Fruit fly (Drosophila melanogaster) whole organism, larva: Measurements from ENCODE around the gene CG32095.

Experiments used
- noc ChIP-seq: fragments of 200-800 bp; sonication (Bioruptor generic); optimal IDR thresholded peaks from 3 replicates; lab custom pipeline; 2019; ENCODE audit warnings: missing biosample characterization, mild to moderate bottlenecking, missing genetic modification characterization, moderate library complexity

The CG32095 gene

dm6 chr3L:11825560-11826153 lies at the start of gene CG32095:
Gene CG32095 (minus strand): TSS chr3L:11825732.
- TF ChIP-seq noc (tag; lab: Kevin White, UChicago): no peak

- no peak for TF ChIP-seq noc (tag; lab: Kevin White, UChicago)
Measured at dm6 chr3L:11874758-11875157, 49.2 kb upstream of the CG32095 start.

dm6 chr3L:11871205-11871604 lies 45.7 kb upstream of the CG32095 start, which contains the start of gene CG5906:
Gene CG5906 (minus strand): TSS chr3L:11871305.
- no peak for TF ChIP-seq noc (tag; lab: Kevin White, UChicago)

- TF ChIP-seq noc (tag; lab: Kevin White, UChicago): no peak
Measured at dm6 chr3L:11869328-11869727, 43.8 kb upstream of the CG32095 start.

dm6 chr3L:11863587-11863986 lies 38.1 kb upstream of the CG32095 start:
- no peak for TF ChIP-seq noc (tag; lab: Kevin White, UChicago)

dm6 chr3L:11862266-11862665 lies 36.7 kb upstream of the CG32095 start:
- TF ChIP-seq noc (tag; lab: Kevin White, UChicago): no peak

- TF ChIP-seq noc (tag; lab: Kevin White, UChicago): no peak
Measured at dm6 chr3L:11858745-11859144, 33.2 kb upstream of the CG32095 start.

- no peak for TF ChIP-seq noc (tag; lab: Kevin White, UChicago)
Measured at dm6 chr3L:11852924-11853323, 27.4 kb upstream of the CG32095 start.

- no peak for TF ChIP-seq noc (tag; lab: Kevin White, UChicago)
Measured at dm6 chr3L:11847703-11848102, 22.2 kb upstream of the CG32095 start, which contains the start of gene CG12521. Gene CG12521 (minus strand): TSS chr3L:11847803.

dm6 chr3L:11836575-11837077 lies 11.1 kb upstream of the CG32095 start, which contains the start of gene CG43064:
Gene CG43064 (minus strand): TSS chr3L:11836721.
- TF ChIP-seq noc (tag; lab: Kevin White, UChicago): no peak

- TF ChIP-seq noc (tag; lab: Kevin White, UChicago): no peak
Measured at dm6 chr3L:11833296-11833717, 7.8 kb upstream of the CG32095 start, which contains the start of gene CycA. Gene CycA (minus strand): TSS chr3L:11833578.

- no peak for TF ChIP-seq noc (tag; lab: Kevin White, UChicago)
Measured at dm6 chr3L:11832360-11833295, 7.1 kb upstream of the CG32095 start.

dm6 chr3L:11831199-11831598 lies 5.7 kb upstream of the CG32095 start:
- TF ChIP-seq noc (tag; lab: Kevin White, UChicago): no peak

- TF ChIP-seq noc (tag; lab: Kevin White, UChicago): no peak
Measured at dm6 chr3L:11828730-11829129, 3.2 kb upstream of the CG32095 start, which contains the start of gene CG7264. Gene CG7264 (plus strand): TSS chr3L:11829030.

- no peak for TF ChIP-seq noc (tag; lab: Kevin White, UChicago)
Measured at dm6 chr3L:11822446-11823334, 2.8 kb downstream of the CG32095 start, which contains the start of gene RpL10Ab. Gene RpL10Ab (plus strand): TSS chr3L:11822851.
